Fruit fly (Drosophila melanogaster) whole organism, pupa: ENCODE data around the gene Snr1.

ENCODE experiments used
- CG13204 ChIP-seq: fragments of 200-800 bp; sonication (Bioruptor generic); optimal IDR thresholded peaks from 2 replicates; lab custom pipeline; 2018; ENCODE audit warnings: missing biosample characterization, mild to moderate bottlenecking, missing genetic modification characterization, moderate library complexity
- CG17806 ChIP-seq: fragments of 200-800 bp; sonication (Bioruptor generic); optimal IDR thresholded peaks from 2 replicates; lab custom pipeline; 2018; ENCODE audit warnings: missing biosample characterization, mild to moderate bottlenecking, missing genetic modification characterization, moderate library complexity
- CG9948 ChIP-seq: fragments of 200-800 bp; sonication (Bioruptor generic); optimal IDR thresholded peaks from 2 replicates; lab custom pipeline; 2018; ENCODE audit warnings: missing biosample characterization, mild to moderate bottlenecking, missing genetic modification characterization, moderate library complexity
- Snoo ChIP-seq: fragments of 200-800 bp; sonication (Bioruptor generic); optimal IDR thresholded peaks from 3 replicates; lab custom pipeline; 2017; ENCODE audit warnings: missing biosample characterization, mild to moderate bottlenecking, missing genetic modification characterization, inconsistent platforms

DNA sequence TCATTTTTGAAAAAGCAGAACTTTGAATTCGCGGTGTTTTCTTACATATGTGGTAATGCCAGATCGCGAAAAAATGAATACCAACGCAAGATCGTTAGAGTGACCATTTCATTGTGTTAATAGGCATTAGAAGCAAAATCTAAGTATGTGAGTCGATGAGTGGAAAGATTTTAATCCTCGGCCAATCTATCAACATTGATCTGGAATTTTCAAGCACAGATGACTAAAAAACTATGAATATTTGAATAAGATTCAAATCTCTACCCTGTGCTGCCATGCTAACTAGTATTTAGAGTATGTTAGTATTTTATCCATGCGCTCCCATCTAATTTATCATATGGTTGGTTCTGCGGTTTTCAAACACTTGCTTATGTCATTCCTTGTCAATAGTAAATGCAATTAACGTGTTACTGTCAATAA lies 45.9 kb downstream of the Snr1 start:
- TF ChIP-seq Snoo (tag; lab: Kevin White, UChicago) (no peak), CG13204 (GFP tag; lab: Kevin White, UChicago) (no peak), CG17806 (tag; lab: Kevin White, UChicago) (no peak), CG9948 (tag; lab: Kevin White, UChicago) (no peak)
